Fruit fly (Drosophila melanogaster) S2 (cell line): Measurements from ENCODE around the gene Shal.

Source experiments
- CG8478 ChIP-seq: fragments of >200 bp; optimal IDR thresholded peaks from 2 replicates; lab custom pipeline; 2018
- CTCF ChIP-seq, 2 experiments: fragments of >200 bp; optimal IDR thresholded peaks; 2 replicates each; lab custom pipeline; 2018

- TF ChIP-seq CTCF (optimal IDR thresholded peaks at IDR 0.05; lab: Kevin White, UChicago) (no peak), CG8478 (lab: Kevin White, UChicago) (no peak)
Measured at dm6 chr3L:19559171-19559570, 25.2 kb downstream of the Shal start.
